Worm (Caenorhabditis elegans) whole organism, L3 larva: ENCODE measurements around the gene Y57A10A.27.

ENCODE experiments used
- aly-2 ChIP-seq: fragments of 150-350 bp; optimal IDR thresholded peaks from 2 replicates; lab custom pipeline; 2014; ENCODE audit warnings: missing biosample characterization, missing genetic modification characterization
- ama-1 ChIP-seq: fragments of 150-350 bp; optimal IDR thresholded peaks from 2 replicates; lab custom pipeline; 2018
- ceh-82 ChIP-seq: fragments of 150-350 bp; optimal IDR thresholded peaks from 2 replicates; lab custom pipeline; 2014; ENCODE audit warnings: missing biosample characterization, missing genetic modification characterization
- egl-27 ChIP-seq: sonication (generic microtip); optimal IDR thresholded peaks from 4 replicates; lab custom pipeline; 2017; ENCODE audit warnings: missing biosample characterization, missing genetic modification reagents, missing genetic modification characterization
- elt-1 ChIP-seq: fragments of 150-350 bp; optimal IDR thresholded peaks from 2 replicates; lab custom pipeline; 2014; ENCODE audit warnings: missing biosample characterization, missing genetic modification characterization
- mml-1 ChIP-seq: fragments of 150-350 bp; sonication (generic microtip); optimal IDR thresholded peaks from 3 replicates; lab custom pipeline; 2014; ENCODE audit warnings: missing biosample characterization, missing genetic modification characterization
- nhr-237 ChIP-seq: fragments of 150-350 bp; optimal IDR thresholded peaks from 2 replicates; lab custom pipeline; 2014; ENCODE audit warnings: missing biosample characterization, missing genetic modification characterization
- nhr-77 ChIP-seq: fragments of 150-350 bp; optimal IDR thresholded peaks from 2 replicates; lab custom pipeline; 2014; ENCODE audit warnings: missing biosample characterization, missing genetic modification characterization
- pqm-1 ChIP-seq: fragments of 150-350 bp; optimal IDR thresholded peaks from 2 replicates; lab custom pipeline; 2017; ENCODE audit warnings: missing biosample characterization, missing genetic modification characterization, inconsistent platforms
- tbx-2 ChIP-seq: sonication (generic microtip); optimal IDR thresholded peaks from 2 replicates; lab custom pipeline; 2016; ENCODE audit warnings: mild to moderate bottlenecking, missing genetic modification characterization, missing compliant biosample characterization

DNA sequence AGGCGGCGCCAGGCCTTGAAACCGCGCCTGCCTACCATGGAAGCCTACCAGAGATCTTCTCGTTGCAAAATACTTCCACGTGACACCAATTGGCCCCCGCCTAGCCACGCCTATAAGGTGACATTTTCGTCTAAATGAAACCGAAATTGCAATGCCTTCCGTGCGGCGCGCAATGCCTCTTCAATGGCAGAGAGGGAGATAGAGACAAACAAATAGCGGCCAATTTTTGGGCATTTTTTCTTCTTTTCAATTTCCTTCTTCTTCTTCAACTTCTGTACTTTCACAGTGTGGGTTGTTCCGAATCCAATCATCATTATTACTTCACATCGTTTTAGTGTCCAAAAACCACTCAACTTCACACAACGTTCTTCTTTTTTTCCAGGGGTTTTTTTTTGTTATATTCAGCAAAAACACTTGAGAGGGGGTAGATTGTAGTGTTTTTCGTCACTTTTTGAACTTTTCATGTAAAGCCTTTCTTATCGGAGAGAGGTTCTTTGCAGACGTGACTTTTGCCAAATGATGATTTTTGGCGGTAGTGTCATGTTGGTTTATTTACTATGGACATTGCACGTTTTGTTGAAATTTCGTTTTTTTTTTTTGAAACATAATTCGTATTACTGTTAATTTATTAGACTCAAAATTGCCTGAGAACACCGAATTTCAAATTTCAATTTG, 13.6 kb downstream of the Y57A10A.27 start:
- no peak for TF ChIP-seq ceh-82 (tag; lab: Kevin White, UChicago)
- peak; percentile 16 for TF ChIP-seq ama-1
- TF ChIP-seq nhr-237 = no peak
- no peak for TF ChIP-seq mml-1 (tag; lab: Kevin White, UChicago)
- TF ChIP-seq pqm-1 (tag; lab: Kevin White, UChicago) = no peak
- TF ChIP-seq tbx-2 = no peak
- no peak for TF ChIP-seq elt-1
- no peak for TF ChIP-seq nhr-77 (tag; lab: Kevin White, UChicago)
- TF ChIP-seq aly-2 (tag; lab: Kevin White, UChicago) = no peak
- TF ChIP-seq egl-27 (tag; lab: Kevin White, UChicago) = no peak
